Fruit fly (Drosophila melanogaster) Kc167 (cell line): ENCODE results near the gene CG43693.

Experiments
- Myc ChIP-seq: fragments of >200 bp; optimal IDR thresholded peaks from 2 replicates; lab custom pipeline; 2017; ENCODE audit warnings: missing external identifiers
- Sin3A ChIP-seq: fragments of >200 bp; optimal IDR thresholded peaks from 2 replicates; lab custom pipeline; 2018; ENCODE audit warnings: missing external identifiers
- h ChIP-seq: fragments of >200 bp; optimal IDR thresholded peaks from 3 replicates; lab custom pipeline; 2018; ENCODE audit warnings: missing external identifiers
- insv ChIP-seq: fragments of >200 bp; optimal IDR thresholded peaks from 3 replicates; lab custom pipeline; 2018; ENCODE audit warnings: missing external identifiers
- psq ChIP-seq: fragments of >200 bp; optimal IDR thresholded peaks from 2 replicates; lab custom pipeline; 2017; ENCODE audit warnings: missing external identifiers
- ttk ChIP-seq: sonication (Bioruptor generic); optimal IDR thresholded peaks from 2 replicates; lab custom pipeline; 2017; ENCODE audit warnings: missing external identifiers

dm6 chr3L:11062441-11062840 is 11.3 kb upstream of the CG43693 start, which contains the start of gene CG32069:
- no peak for TF ChIP-seq Sin3A
- TF ChIP-seq insv (lab: Kevin White, UChicago), result no peak
- no peak for TF ChIP-seq ttk
- TF ChIP-seq Myc, result no peak
- TF ChIP-seq h (lab: Kevin White, UChicago), result no peak
- no peak for TF ChIP-seq psq
